Worm (Caenorhabditis elegans): ENCODE results near the gene C54H2.4.

Gene C54H2.4

ce11 chrX:5801156-5801592, 30.6 kb upstream of the C54H2.4 start (continued):
- TF ChIP-seq madf-9 (GFP tag; conservative IDR thresholded peaks at IDR 0.05) (peak; percentile 87), nhr-28 (tag; optimal IDR thresholded peaks at IDR 0.05) (peak; percentile 59), set-16 (GFP tag; IDR thresholded peaks at IDR 0.05) (peak; percentile 37; the same call in 1 of the 2 replicates), nhr-48 (tag; optimal IDR thresholded peaks at IDR 0.05) (peak; percentile 85), zag-1 (tag; optimal IDR thresholded peaks at IDR 0.05) (peak; percentile 38)

DNA sequence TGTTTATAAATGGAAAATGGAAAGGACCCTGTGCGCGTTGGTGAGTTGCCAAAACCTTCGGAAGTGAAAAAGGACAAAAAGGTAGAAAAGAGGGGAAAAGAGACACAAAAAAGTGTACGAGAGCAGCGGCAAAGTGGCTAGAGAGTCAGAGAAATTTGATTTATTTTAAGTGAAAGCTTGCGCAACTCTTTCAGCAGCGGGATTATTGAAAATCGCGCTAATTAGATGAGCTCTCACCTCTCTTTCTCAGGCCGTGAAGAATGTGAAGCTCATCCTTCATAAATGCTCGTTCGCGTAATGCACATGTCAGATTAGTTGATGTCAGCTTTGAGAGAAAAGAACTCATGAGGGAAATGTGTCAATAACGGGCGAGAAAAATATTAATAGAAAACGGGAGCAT, 28.7 kb upstream of the C54H2.4 start:
- TF ChIP-seq mxl-2 (GFP tag; conservative IDR thresholded peaks at IDR 0.05) (no peak), gei-8 (GFP tag; optimal IDR thresholded peaks at IDR 0.05) (no peak), lin-29 (GFP tag; IDR thresholded peaks at IDR 0.05) (no peak), ces-1 (GFP tag; optimal IDR thresholded peaks at IDR 0.05) (peak; percentile 72), unc-62 (GFP tag; optimal IDR thresholded peaks at IDR 0.05 in 1 of 2) (peak in 1 of 2 experiments; percentile 39), unc-62 (tag; optimal IDR thresholded peaks at IDR 0.05) (no peak), lsy-2 (tag; optimal IDR thresholded peaks at IDR 0.05) (peak in 1 of 2 experiments; percentile 9), nhr-77 (tag; optimal IDR thresholded peaks at IDR 0.05) (no peak), egl-43 (GFP tag; IDR thresholded peaks at IDR 0.05) (no peak), nhr-11 (tag; optimal IDR thresholded peaks at IDR 0.05) (no peak), sdz-12 (GFP tag; optimal IDR thresholded peaks at IDR 0.05) (no peak), lin-39 (tag; optimal IDR thresholded peaks at IDR 0.05) (no peak), php-3 (GFP tag; IDR thresholded peaks at IDR 0.05) (no peak), unc-130 (GFP tag; optimal IDR thresholded peaks at IDR 0.05) (no peak), nhr-42 (GFP tag; IDR thresholded peaks at IDR 0.05) (no peak), hmg-1.1 (GFP tag; IDR thresholded peaks at IDR 0.05) (no peak; the same call in 1 of the 2 replicates), skn-1 (tag; optimal IDR thresholded peaks at IDR 0.05) (no peak), unc-39 (tag; optimal IDR thresholded peaks at IDR 0.05) (no peak), ztf-11 (tag; optimal IDR thresholded peaks at IDR 0.05) (no peak), nhr-25 (tag; optimal IDR thresholded peaks at IDR 0.05; ENCODE audit: borderline replicate concordance, insufficient read depth) (no peak), T26A8.4 (GFP tag; IDR thresholded peaks at IDR 0.05) (no peak), fkh-10 (GFP tag; optimal IDR thresholded peaks at IDR 0.05) (peak; percentile 93), jun-1 (tag; optimal IDR thresholded peaks at IDR 0.05) (no peak), mep-1 (tag; optimal IDR thresholded peaks at IDR 0.05) (no peak), ctbp-1 (GFP tag; IDR thresholded peaks at IDR 0.05) (peak; percentile 75)

DNA sequence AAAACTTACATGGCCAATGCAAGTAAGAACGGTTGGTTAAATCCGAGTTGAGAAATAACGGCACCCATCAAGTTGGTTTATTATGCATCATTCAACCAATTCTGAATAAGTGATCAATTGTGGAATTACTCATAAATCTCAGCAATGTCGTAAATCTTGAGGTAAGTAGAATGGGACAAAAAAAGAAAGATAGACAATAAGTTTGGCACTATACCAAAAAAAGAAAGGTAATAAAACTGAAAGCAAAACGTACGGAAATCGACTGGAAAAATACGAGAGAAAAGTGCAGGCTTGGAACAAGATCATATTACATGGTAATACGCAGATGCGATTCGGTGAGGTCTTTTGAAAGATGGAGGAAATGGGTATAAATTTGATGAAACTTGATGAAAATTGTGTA, 28.1 kb upstream of the C54H2.4 start, which contains the start of gene F46G11.4:
Gene F46G11.4 (minus strand): TSS at position 101 of the 400 bp plus-strand sequence.
- TF ChIP-seq aha-1 (tag) = no peak
- peak in 1 of 2 experiments; percentile 85 for TF ChIP-seq unc-62 (GFP tag; optimal IDR thresholded peaks at IDR 0.05 in 1 of 2)
- no peak for TF ChIP-seq unc-62 (tag; optimal IDR thresholded peaks at IDR 0.05)

- TF ChIP-seq nhr-76 (tag; optimal IDR thresholded peaks at IDR 0.05) (no peak), mdl-1 (tag; optimal IDR thresholded peaks at IDR 0.05) (no peak), aha-1 (tag) (peak; percentile 96), lim-7 (GFP tag; IDR thresholded peaks at IDR 0.05) (no peak), rbr-2 (tag; optimal IDR thresholded peaks at IDR 0.05) (no peak), pha-4 (GFP tag; IDR thresholded peaks at IDR 0.05) (no peak), pha-4 (tag; optimal IDR thresholded peaks at IDR 0.05) (no peak)
These were observed 23.9 kb upstream of the C54H2.4 start for ce11 chrX:5794432-5794831.

Measured in whole organism, L4 larva.